Worm (Caenorhabditis elegans) whole organism, midembryonic: Measurements from ENCODE around the gene set-25.
"Not testable (repeated sequence)": the region's sequence is repeated elsewhere in the genome, so short reads cannot be mapped to it uniquely, and the experiment has no call there.

Experiments
- T22C8.4 ChIP-seq: fragments of 200-800 bp; sonication (Bioruptor generic); IDR thresholded peaks from 2 replicates; pipeline ENCODE4 v1.3.6; 2022; ENCODE audit warnings: missing genetic modification characterization, missing compliant biosample characterization
- cog-1 ChIP-seq: sonication (generic microtip); optimal IDR thresholded peaks from 2 replicates; lab custom pipeline; 2016; ENCODE audit warnings: missing genetic modification characterization, missing compliant biosample characterization
- flt-1 ChIP-seq: fragments of 200-800 bp; sonication (Bioruptor generic); IDR thresholded peaks from 2 replicates; pipeline ENCODE4 v1.3.6; 2022; ENCODE audit warnings: missing genetic modification characterization, missing compliant biosample characterization
- klf-2 ChIP-seq: fragments of 200-800 bp; sonication (Bioruptor generic); conservative IDR thresholded peaks from 2 replicates; pipeline ENCODE4 v1.3.6; 2022; ENCODE audit warnings: missing genetic modification reagents, missing genetic modification characterization, missing compliant biosample characterization
- med-1 ChIP-seq: sonication (generic microtip); optimal IDR thresholded peaks from 2 replicates; lab custom pipeline; 2017; ENCODE audit warnings: missing genetic modification characterization, mild to moderate bottlenecking, missing compliant biosample characterization, antibody characterized with exemption, missing genetic modification reagents; ENCODE audit not compliant: insufficient read depth
- ref-1 ChIP-seq: fragments of 200-800 bp; sonication (Bioruptor generic); conservative IDR thresholded peaks from 2 replicates; pipeline ENCODE4 v1.3.6; 2022; ENCODE audit warnings: missing genetic modification reagents, missing genetic modification characterization, missing compliant biosample characterization
- tab-1 ChIP-seq: fragments of 200-800 bp; sonication (Bioruptor generic); IDR thresholded peaks from 2 replicates; pipeline ENCODE4 v1.3.6; 2022; ENCODE audit warnings: missing genetic modification characterization, missing compliant biosample characterization
- ztf-23 ChIP-seq: fragments of 200-800 bp; sonication (Bioruptor generic); IDR thresholded peaks from 2 replicates; pipeline ENCODE4 v1.3.6; 2022; ENCODE audit warnings: missing genetic modification reagents, missing genetic modification characterization, missing compliant biosample characterization
- ztf-29 ChIP-seq: fragments of 200-800 bp; sonication (Bioruptor generic); IDR thresholded peaks from 2 replicates; pipeline ENCODE4 v1.3.6; 2022; ENCODE audit warnings: missing genetic modification reagents, missing genetic modification characterization, missing compliant biosample characterization

set-25 gene

DNA sequence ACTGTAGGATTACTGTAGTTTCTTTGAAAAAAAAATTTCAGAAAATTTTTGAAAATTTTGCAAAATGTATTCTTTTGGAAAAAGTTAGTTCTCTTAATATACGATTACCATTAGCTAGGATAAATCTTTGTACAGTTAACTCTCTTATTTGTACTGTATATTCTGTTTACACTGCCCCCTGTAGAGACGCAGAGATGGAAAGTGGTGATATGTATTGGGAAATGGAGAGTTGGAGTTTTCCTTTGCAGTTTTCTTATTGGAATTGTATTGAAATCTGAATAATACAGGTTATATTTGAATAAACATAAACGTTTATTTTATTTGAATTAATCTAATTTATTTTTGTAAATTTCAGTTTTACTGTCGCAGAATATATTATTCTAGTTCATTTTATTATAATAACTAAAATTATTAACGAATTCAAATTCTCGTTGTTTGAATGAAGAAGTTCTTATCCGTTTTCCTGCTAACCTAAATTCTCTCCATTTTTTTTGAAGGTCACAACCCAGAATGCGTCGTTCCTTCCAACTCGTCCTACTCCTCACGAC is 38.6 kb downstream of the set-25 start, which contains the start of gene F56A8.9:
Gene F56A8.9, plus strand, starts transcription at position 498 of the 548 bp plus-strand sequence.
- TF ChIP-seq cog-1 (tag; lab: Kevin White, UChicago) (no peak), med-1 (GFP tag; lab: Kevin White, UChicago) (no peak), klf-2 (GFP tag; lab: Robert Waterston, UW) (no peak), tab-1 (GFP tag; lab: Robert Waterston, UW) (no peak), T22C8.4 (no peak), flt-1 (GFP tag; lab: Robert Waterston, UW) (no peak), ztf-23 (GFP tag; lab: Robert Waterston, UW) (no peak), ref-1 (GFP tag; lab: Robert Waterston, UW) (no peak), ztf-29 (GFP tag; lab: Robert Waterston, UW) (no peak)

ce11 chrIII:13246265-13246664 is 46.6 kb downstream of the set-25 start, which contains the start of gene anoh-1:
Gene anoh-1 (plus strand): TSS chrIII:13246565.
- TF ChIP-seq ztf-29 (GFP tag; lab: Robert Waterston, UW) = no peak
- TF ChIP-seq klf-2 (GFP tag; lab: Robert Waterston, UW) = no peak
- no peak for TF ChIP-seq cog-1 (tag; lab: Kevin White, UChicago)
- no peak for TF ChIP-seq ref-1 (GFP tag; lab: Robert Waterston, UW)
- TF ChIP-seq tab-1 (GFP tag; lab: Robert Waterston, UW) = no peak
- TF ChIP-seq ztf-23 (GFP tag; lab: Robert Waterston, UW) = no peak
- TF ChIP-seq flt-1 (GFP tag; lab: Robert Waterston, UW) = no peak

DNA sequence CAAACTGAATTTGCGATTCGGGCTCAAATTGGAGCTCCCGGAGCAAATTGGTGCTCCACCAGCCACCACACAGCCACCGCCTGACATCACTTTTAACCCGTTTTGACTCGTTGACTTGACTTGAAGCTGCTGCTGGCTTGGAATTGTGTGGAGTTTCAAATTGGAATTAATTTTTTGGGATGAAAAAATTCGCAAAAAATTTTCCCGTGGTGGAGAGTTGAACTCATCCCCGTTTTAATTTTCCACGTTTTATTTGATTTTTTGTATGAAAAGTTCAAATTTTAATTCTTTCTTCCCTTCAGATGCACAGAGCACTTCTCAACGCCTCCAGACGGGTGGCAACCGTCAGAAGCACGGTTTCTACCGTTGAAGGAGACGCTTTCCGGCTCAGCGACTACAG is 47.6 kb downstream of the set-25 start, which contains the start of gene Y43F4A.4:
Gene Y43F4A.4, plus strand, starts transcription at position 301 of the 400 bp plus-strand sequence.
- TF ChIP-seq cog-1 (tag; lab: Kevin White, UChicago); ztf-29 (GFP tag; lab: Robert Waterston, UW); T22C8.4: not testable (repeated sequence)
